Fruit fly (Drosophila melanogaster) whole organism, prepupa: ENCODE measurements around the gene ArfGAP1.

ENCODE experiments used
- Blimp-1 ChIP-seq: fragments of 200-800 bp; sonication (Bioruptor generic); optimal IDR thresholded peaks from 3 replicates; lab custom pipeline; 2017; ENCODE audit warnings: missing biosample characterization, missing genetic modification characterization, mild to moderate bottlenecking, moderate library complexity, missing genetic modification reagents
- CG10631 ChIP-seq: fragments of 200-800 bp; sonication (Bioruptor generic); optimal IDR thresholded peaks from 2 replicates; lab custom pipeline; 2016; ENCODE audit warnings: missing biosample characterization, missing genetic modification characterization
- CG10669 ChIP-seq: fragments of 200-800 bp; sonication (Bioruptor generic); optimal IDR thresholded peaks from 3 replicates; lab custom pipeline; 2018; ENCODE audit warnings: missing biosample characterization, mild to moderate bottlenecking, missing genetic modification characterization, moderate library complexity
- CG11294 ChIP-seq: fragments of 200-800 bp; sonication (Bioruptor generic); IDR thresholded peaks from 2 replicates; pipeline ENCODE4 v1.3.6; 2022; ENCODE audit warnings: missing biosample characterization, missing genetic modification characterization
- CG1621 ChIP-seq: fragments of 200-800 bp; sonication (Bioruptor generic); optimal IDR thresholded peaks from 3 replicates; lab custom pipeline; 2018; ENCODE audit warnings: missing biosample characterization, mild to moderate bottlenecking, missing genetic modification characterization
- CG16779 ChIP-seq: fragments of 200-800 bp; sonication (Bioruptor generic); optimal IDR thresholded peaks from 3 replicates; lab custom pipeline; 2017; ENCODE audit warnings: missing biosample characterization, mild to moderate bottlenecking, missing genetic modification characterization
- CG31627 ChIP-seq: fragments of 200-800 bp; sonication (Bioruptor generic); optimal IDR thresholded peaks from 3 replicates; lab custom pipeline; 2016; ENCODE audit warnings: missing biosample characterization, missing genetic modification characterization
- CG32006 ChIP-seq: fragments of 200-800 bp; sonication (Bioruptor generic); optimal IDR thresholded peaks from 3 replicates; lab custom pipeline; 2017; ENCODE audit warnings: missing biosample characterization, mild to moderate bottlenecking, missing genetic modification characterization
- CG34406 ChIP-seq: fragments of 200-800 bp; sonication (Bioruptor generic); optimal IDR thresholded peaks from 3 replicates; lab custom pipeline; 2016; ENCODE audit warnings: missing biosample characterization, missing genetic modification characterization
- CG3919 ChIP-seq: fragments of 200-800 bp; sonication (Bioruptor generic); optimal IDR thresholded peaks from 3 replicates; lab custom pipeline; 2016; ENCODE audit warnings: missing biosample characterization, missing genetic modification characterization
- CG4318 ChIP-seq: fragments of 200-800 bp; sonication (Bioruptor generic); optimal IDR thresholded peaks from 3 replicates; lab custom pipeline; 2017; ENCODE audit warnings: missing biosample characterization, mild to moderate bottlenecking, missing genetic modification characterization
- CG6163 ChIP-seq: fragments of 200-800 bp; sonication (Bioruptor generic); IDR thresholded peaks from 3 replicates; pipeline ENCODE4 v1.3.6; 2022; ENCODE audit warnings: missing biosample characterization, missing genetic modification characterization
- CG6276 ChIP-seq: fragments of 200-800 bp; sonication (Bioruptor generic); optimal IDR thresholded peaks from 2 replicates; lab custom pipeline; 2017; ENCODE audit warnings: missing biosample characterization, mild to moderate bottlenecking, missing genetic modification characterization
- CG6792 ChIP-seq: fragments of 200-800 bp; sonication (Bioruptor generic); optimal IDR thresholded peaks from 3 replicates; lab custom pipeline; 2016; ENCODE audit warnings: missing biosample characterization, missing genetic modification characterization
- CG7368 ChIP-seq: fragments of 200-800 bp; sonication (Bioruptor generic); optimal IDR thresholded peaks from 3 replicates; lab custom pipeline; 2016; ENCODE audit warnings: missing biosample characterization, missing genetic modification characterization
- CG8119 ChIP-seq: fragments of 200-800 bp; sonication (Bioruptor generic); IDR thresholded peaks from 3 replicates; pipeline ENCODE4 v1.3.6; 2022; ENCODE audit warnings: missing biosample characterization, missing genetic modification characterization
- CG8319 ChIP-seq: fragments of 200-800 bp; sonication (Bioruptor generic); optimal IDR thresholded peaks from 3 replicates; lab custom pipeline; 2016; ENCODE audit warnings: missing biosample characterization, missing genetic modification characterization
- CG8632 ChIP-seq: fragments of 200-800 bp; sonication (Bioruptor generic); optimal IDR thresholded peaks from 3 replicates; lab custom pipeline; 2016; ENCODE audit warnings: missing biosample characterization, missing genetic modification characterization
- Eip78C ChIP-seq: fragments of 200-800 bp; sonication (Bioruptor generic); peaks from one replicate; lab custom pipeline; 2016; ENCODE audit warnings: missing biosample characterization, missing genetic modification characterization
- Eip93F ChIP-seq: fragments of 200-800 bp; sonication (Bioruptor generic); optimal IDR thresholded peaks from 2 replicates; lab custom pipeline; 2016; ENCODE audit warnings: missing biosample characterization, mild to moderate bottlenecking, missing genetic modification characterization
- Ets21C ChIP-seq: fragments of 200-800 bp; sonication (Bioruptor generic); optimal IDR thresholded peaks from 3 replicates; lab custom pipeline; 2016; ENCODE audit warnings: missing biosample characterization, missing genetic modification characterization
- Ets96B ChIP-seq: fragments of 200-800 bp; optimal IDR thresholded peaks from 2 replicates; lab custom pipeline; 2019; ENCODE audit warnings: missing biosample characterization, mild to moderate bottlenecking, missing genetic modification characterization, moderate library complexity
- Hr38 ChIP-seq: sonication (Bioruptor generic); optimal IDR thresholded peaks from 2 replicates; lab custom pipeline; 2016; ENCODE audit warnings: missing biosample characterization, missing genetic modification characterization
- Hr39 ChIP-seq: fragments of 200-800 bp; sonication (Bioruptor generic); optimal IDR thresholded peaks from 2 replicates; lab custom pipeline; 2016; ENCODE audit warnings: missing biosample characterization, missing genetic modification characterization
- Hr4 ChIP-seq: fragments of 200-800 bp; sonication (Bioruptor generic); optimal IDR thresholded peaks from 3 replicates; lab custom pipeline; 2016; ENCODE audit warnings: missing biosample characterization, missing genetic modification characterization
- Lpt ChIP-seq: fragments of 200-800 bp; sonication (Bioruptor generic); optimal IDR thresholded peaks from 3 replicates; lab custom pipeline; 2016; ENCODE audit warnings: missing biosample characterization, missing genetic modification characterization
- OdsH ChIP-seq: fragments of 200-800 bp; sonication (Bioruptor generic); optimal IDR thresholded peaks from 3 replicates; lab custom pipeline; 2016; ENCODE audit warnings: missing biosample characterization, missing genetic modification characterization
- Smox ChIP-seq: fragments of 200-800 bp; sonication (Bioruptor generic); optimal IDR thresholded peaks from 3 replicates; lab custom pipeline; 2016; ENCODE audit warnings: missing biosample characterization, missing genetic modification characterization
- Sox102F ChIP-seq: fragments of 200-800 bp; sonication (Bioruptor generic); optimal IDR thresholded peaks from 2 replicates; lab custom pipeline; 2016; ENCODE audit warnings: missing biosample characterization, mild to moderate bottlenecking, missing genetic modification characterization
- Sox14 ChIP-seq: fragments of 200-800 bp; sonication (Bioruptor generic); optimal IDR thresholded peaks from 3 replicates; lab custom pipeline; 2016; ENCODE audit warnings: missing biosample characterization, missing genetic modification characterization
- Sox15 ChIP-seq: fragments of 200-800 bp; sonication (Bioruptor generic); optimal IDR thresholded peaks from 3 replicates; lab custom pipeline; 2016; ENCODE audit warnings: missing biosample characterization, missing genetic modification characterization
- acj6 ChIP-seq: fragments of 200-800 bp; sonication (Bioruptor generic); optimal IDR thresholded peaks from 3 replicates; lab custom pipeline; 2016; ENCODE audit warnings: missing biosample characterization, missing genetic modification characterization
- cyc ChIP-seq: fragments of 200-800 bp; sonication (Bioruptor generic); optimal IDR thresholded peaks from 3 replicates; lab custom pipeline; 2016; ENCODE audit warnings: missing biosample characterization, missing genetic modification characterization
- dsx ChIP-seq: fragments of 200-800 bp; optimal IDR thresholded peaks from 3 replicates; lab custom pipeline; 2019; ENCODE audit warnings: missing biosample characterization, mild to moderate bottlenecking, missing genetic modification characterization, moderate library complexity; ENCODE audit not compliant: poor library complexity, severe bottlenecking
- eg ChIP-seq: fragments of 200-800 bp; sonication (Bioruptor generic); IDR thresholded peaks from 3 replicates; pipeline ENCODE4 v1.3.6; 2022; ENCODE audit warnings: missing biosample characterization, missing genetic modification characterization
- esn ChIP-seq: fragments of 200-800 bp; sonication (Bioruptor generic); optimal IDR thresholded peaks from 2 replicates; lab custom pipeline; 2016; ENCODE audit warnings: missing biosample characterization, mild to moderate bottlenecking, missing genetic modification characterization, moderate library complexity
- fd85E ChIP-seq: fragments of 200-800 bp; sonication (Bioruptor generic); optimal IDR thresholded peaks from 3 replicates; lab custom pipeline; 2016; ENCODE audit warnings: missing biosample characterization, missing genetic modification characterization
- fkh ChIP-seq: fragments of 200-800 bp; sonication (Bioruptor generic); optimal IDR thresholded peaks from 3 replicates; lab custom pipeline; 2017; ENCODE audit warnings: missing biosample characterization, mild to moderate bottlenecking, missing genetic modification characterization, moderate library complexity
- net ChIP-seq: fragments of 200-800 bp; sonication (Bioruptor generic); optimal IDR thresholded peaks from 3 replicates; lab custom pipeline; 2016; ENCODE audit warnings: missing biosample characterization, missing genetic modification characterization
- spab ChIP-seq: fragments of 200-800 bp; sonication (Bioruptor generic); optimal IDR thresholded peaks from 2 replicates; lab custom pipeline; 2017; ENCODE audit warnings: missing biosample characterization, mild to moderate bottlenecking, missing genetic modification characterization, missing genetic modification reagents
- ss ChIP-seq, 2 experiments: fragments of 200-800 bp; sonication (Bioruptor generic); optimal IDR thresholded peaks; 2 replicates in 1 of 2; 3 replicates in 1 of 2; lab custom pipeline; 2017 to 2018; ENCODE audit warnings: mild to moderate bottlenecking in 2 of 2, missing biosample characterization in 2 of 2, missing genetic modification characterization in 2 of 2, moderate library complexity in 1 of 2
- svp ChIP-seq: fragments of 200-800 bp; sonication (Bioruptor generic); peaks from one replicate; lab custom pipeline; 2016; ENCODE audit warnings: missing biosample characterization, missing genetic modification characterization
- vri ChIP-seq: fragments of 200-800 bp; sonication (Bioruptor generic); optimal IDR thresholded peaks from 3 replicates; lab custom pipeline; 2016; ENCODE audit warnings: missing biosample characterization, mild to moderate bottlenecking, missing genetic modification characterization

Gene ArfGAP1

dm6 chr3L:12392758-12393157 lies 24.6 kb downstream of the ArfGAP1 start:
- TF ChIP-seq dsx (no peak), Sox102F (no peak), fkh (GFP tag; lab: Kevin White, UChicago) (peak; percentile 37), Hr4 (GFP tag; lab: Kevin White, UChicago) (no peak)

- TF ChIP-seq Eip78C (GFP tag; lab: Kevin White, UChicago) (peak; percentile 33), cyc (no peak), CG3919 (GFP tag; lab: Kevin White, UChicago) (no peak), fkh (GFP tag; lab: Kevin White, UChicago) (peak; percentile 58), Sox15 (no peak)
- TF ChIP-seq, all 60 proteins: peak for 2
Observed at dm6 chr3L:12392068-12392467, 25.3 kb downstream of the ArfGAP1 start.

- no peak for TF ChIP-seq Blimp-1 (GFP tag; lab: Kevin White, UChicago)
- no peak for TF ChIP-seq fkh (GFP tag; lab: Kevin White, UChicago)
- TF ChIP-seq CG8119 (GFP tag; lab: Robert Waterston, UW), result 0 out of 3 replicates have a peak, but pooled peaks have one; percentile 39
- TF ChIP-seq ss (GFP tag; optimal IDR thresholded peaks at IDR 0.05; lab: Kevin White, UChicago), result peak in 1 of 2 experiments; percentile 45
- TF ChIP-seq CG10669, result no peak
- TF ChIP-seq eg (GFP tag; lab: Robert Waterston, UW), result peak; percentile 9; the same call in 1 of the 3 replicates
- peak; percentile 31 for TF ChIP-seq Eip78C (GFP tag; lab: Kevin White, UChicago)
- peak; percentile 67 for TF ChIP-seq CG6163
- TF ChIP-seq Eip93F (GFP tag; lab: Kevin White, UChicago), result peak; percentile 33
Observed at dm6 chr3L:12391240-12391843, 26.0 kb downstream of the ArfGAP1 start, which contains the start of gene Ncc69. Gene Ncc69 (minus strand): TSS chr3L:12391444.

dm6 chr3L:12387898-12388297 lies 29.5 kb downstream of the ArfGAP1 start:
- peak; percentile 56 for TF ChIP-seq esn (GFP tag; lab: Kevin White, UChicago)
- TF ChIP-seq Lpt (GFP tag; lab: Kevin White, UChicago), result no peak
- no peak for TF ChIP-seq Smox (GFP tag; lab: Kevin White, UChicago)
- no peak for TF ChIP-seq Hr38 (GFP tag; lab: Kevin White, UChicago)
- peak; percentile 39 for TF ChIP-seq CG10669
- TF ChIP-seq Eip93F (GFP tag; lab: Kevin White, UChicago), result no peak
- TF ChIP-seq Sox14, result peak; percentile 61
- TF ChIP-seq Hr4 (GFP tag; lab: Kevin White, UChicago), result peak; percentile 2
- peak; percentile 24 for TF ChIP-seq CG1621
- TF ChIP-seq CG8632 (GFP tag; lab: Kevin White, UChicago), result peak; percentile 9
- peak; percentile 50 for TF ChIP-seq CG32006 (GFP tag; lab: Kevin White, UChicago)
- TF ChIP-seq acj6 (GFP tag; lab: Kevin White, UChicago), result peak; percentile 45
- no peak for TF ChIP-seq CG16779 (tag; lab: Kevin White, UChicago)
- peak; percentile 42 for TF ChIP-seq svp (GFP tag; lab: Kevin White, UChicago)
- TF ChIP-seq net, result no peak
- TF ChIP-seq fd85E (GFP tag; lab: Kevin White, UChicago), result no peak
- no peak for TF ChIP-seq CG8319
- TF ChIP-seq Sox102F, result peak; percentile 54
- TF ChIP-seq Ets21C (GFP tag; lab: Kevin White, UChicago), result no peak
- TF ChIP-seq ss (GFP tag; optimal IDR thresholded peaks at IDR 0.05; lab: Kevin White, UChicago), result no peak
- TF ChIP-seq spab (GFP tag; lab: Kevin White, UChicago), result no peak
- no peak for TF ChIP-seq CG11294 (GFP tag; lab: Robert Waterston, UW)
- TF ChIP-seq vri (GFP tag; lab: Kevin White, UChicago), result no peak
- TF ChIP-seq Eip78C (GFP tag; lab: Kevin White, UChicago), result peak; percentile 59
- peak; percentile 7 for TF ChIP-seq cyc
- TF ChIP-seq CG10631 (GFP tag; lab: Kevin White, UChicago), result no peak
- TF ChIP-seq CG6276 (GFP tag; lab: Kevin White, UChicago), result no peak
- TF ChIP-seq Ets96B (tag; lab: Kevin White, UChicago), result peak; percentile 31
- 0 out of 3 replicates have a peak, but pooled peaks have one; percentile 23 for TF ChIP-seq CG6163
- peak; percentile 33; the same call in 1 of the 3 replicates for TF ChIP-seq CG8119 (GFP tag; lab: Robert Waterston, UW)
- no peak for TF ChIP-seq CG4318 (GFP tag; lab: Kevin White, UChicago)
- TF ChIP-seq CG6792 (GFP tag; lab: Kevin White, UChicago), result no peak
- peak; percentile 23 for TF ChIP-seq CG31627 (GFP tag; lab: Kevin White, UChicago)
- TF ChIP-seq eg (GFP tag; lab: Robert Waterston, UW), result no peak
- no peak for TF ChIP-seq CG7368 (GFP tag; lab: Kevin White, UChicago)
- peak; percentile 29 for TF ChIP-seq OdsH (GFP tag; lab: Kevin White, UChicago)
- TF ChIP-seq Hr39 (GFP tag; lab: Kevin White, UChicago), result peak; percentile 34
- peak; percentile 53 for TF ChIP-seq CG34406 (GFP tag; lab: Kevin White, UChicago)
- no peak for TF ChIP-seq Blimp-1 (GFP tag; lab: Kevin White, UChicago)
- no peak for TF ChIP-seq fkh (GFP tag; lab: Kevin White, UChicago)
